Fruit fly (Drosophila melanogaster) whole organism, embryonic: Measurements from ENCODE around the gene CG7879.
A peak's percentile ranks its signal among the peaks of the same experiment; 100 is the strongest.

Source experiments
- Atf6 ChIP-seq: fragments of 200-800 bp; sonication (Bioruptor generic); IDR thresholded peaks from 2 replicates; pipeline ENCODE4 v1.3.6; 2022; ENCODE audit warnings: missing biosample characterization, missing genetic modification characterization
- CG1024 ChIP-seq: fragments of 200-800 bp; sonication (Bioruptor generic); IDR thresholded peaks from 2 replicates; pipeline ENCODE4 v1.3.6; 2022; ENCODE audit warnings: missing biosample characterization, missing genetic modification characterization
- CG10462 ChIP-seq: fragments of 200-800 bp; sonication (Bioruptor generic); optimal IDR thresholded peaks from 2 replicates; lab custom pipeline; 2016; ENCODE audit warnings: missing biosample characterization, missing genetic modification characterization
- CG11093 ChIP-seq: fragments of 200-800 bp; sonication (Bioruptor generic); IDR thresholded peaks from 3 replicates; pipeline ENCODE4 v1.3.6; 2022; ENCODE audit warnings: missing biosample characterization, missing genetic modification characterization
- CG12769 ChIP-seq: fragments of 200-800 bp; sonication (Bioruptor generic); optimal IDR thresholded peaks from 2 replicates; lab custom pipeline; 2019; ENCODE audit warnings: missing biosample characterization, mild to moderate bottlenecking, missing genetic modification characterization, moderate library complexity
- CG12942 ChIP-seq: fragments of 200-800 bp; sonication (Bioruptor generic); optimal IDR thresholded peaks from 3 replicates; lab custom pipeline; 2016; ENCODE audit warnings: missing biosample characterization, missing genetic modification characterization
- CG13775 ChIP-seq: fragments of 200-800 bp; sonication (Bioruptor generic); optimal IDR thresholded peaks from 3 replicates; lab custom pipeline; 2017; ENCODE audit warnings: missing biosample characterization, mild to moderate bottlenecking, missing genetic modification characterization
- CG14710 ChIP-seq: fragments of 200-800 bp; sonication (Bioruptor generic); optimal IDR thresholded peaks from 3 replicates; lab custom pipeline; 2019; ENCODE audit warnings: missing biosample characterization, mild to moderate bottlenecking, missing genetic modification characterization, moderate library complexity
- CG15479 ChIP-seq: fragments of 200-800 bp; sonication (Bioruptor generic); optimal IDR thresholded peaks from 3 replicates; lab custom pipeline; 2019; ENCODE audit warnings: missing biosample characterization, mild to moderate bottlenecking, missing genetic modification characterization, moderate library complexity
- CG15514 ChIP-seq: fragments of 200-800 bp; sonication (Bioruptor generic); optimal IDR thresholded peaks from 3 replicates; lab custom pipeline; 2017; ENCODE audit warnings: missing biosample characterization, missing genetic modification characterization, mild to moderate bottlenecking, moderate library complexity, missing genetic modification reagents
- CG15696 ChIP-seq: fragments of 200-800 bp; sonication (Bioruptor generic); optimal IDR thresholded peaks from 2 replicates; lab custom pipeline; 2019; ENCODE audit warnings: missing biosample characterization, mild to moderate bottlenecking, missing genetic modification characterization, moderate library complexity
- CG17568 ChIP-seq: fragments of 200-800 bp; sonication (Bioruptor generic); optimal IDR thresholded peaks from 2 replicates; lab custom pipeline; 2018; ENCODE audit warnings: missing biosample characterization, mild to moderate bottlenecking, missing genetic modification characterization, moderate library complexity
- CG17802 ChIP-seq: fragments of 200-800 bp; sonication (Bioruptor generic); optimal IDR thresholded peaks from 2 replicates; lab custom pipeline; 2018; ENCODE audit warnings: missing biosample characterization, mild to moderate bottlenecking, missing genetic modification characterization, moderate library complexity
- CG18599 ChIP-seq: fragments of 200-800 bp; sonication (Bioruptor generic); optimal IDR thresholded peaks from 3 replicates; lab custom pipeline; 2017; ENCODE audit warnings: missing biosample characterization, missing genetic modification characterization, mild to moderate bottlenecking, moderate library complexity, missing genetic modification reagents
- CG2875 ChIP-seq: fragments of 200-800 bp; sonication (Bioruptor generic); optimal IDR thresholded peaks from 2 replicates; lab custom pipeline; 2017; ENCODE audit warnings: missing biosample characterization, mild to moderate bottlenecking, missing genetic modification characterization, missing genetic modification reagents
- CG3281 ChIP-seq: fragments of 200-800 bp; sonication (Bioruptor generic); optimal IDR thresholded peaks from 3 replicates; lab custom pipeline; 2017; ENCODE audit warnings: missing biosample characterization, mild to moderate bottlenecking, missing genetic modification characterization
- CG6689 ChIP-seq: fragments of 200-800 bp; sonication (Bioruptor generic); IDR thresholded peaks from 2 replicates; pipeline ENCODE4 v1.3.6; 2022; ENCODE audit warnings: missing biosample characterization, missing genetic modification characterization
- CG8924 ChIP-seq: fragments of 200-800 bp; optimal IDR thresholded peaks from 3 replicates; lab custom pipeline; 2019; ENCODE audit warnings: missing biosample characterization, mild to moderate bottlenecking, missing genetic modification characterization, moderate library complexity
- CG8944 ChIP-seq: fragments of 200-800 bp; sonication (Bioruptor generic); optimal IDR thresholded peaks from 3 replicates; lab custom pipeline; 2016; ENCODE audit warnings: missing biosample characterization, missing genetic modification characterization
- Dll ChIP-seq: fragments of 200-800 bp; sonication (Bioruptor generic); IDR thresholded peaks from 4 replicates; pipeline ENCODE4 v1.3.6; 2022; ENCODE audit warnings: missing biosample characterization, missing genetic modification characterization; ENCODE audit not compliant: partially characterized antibody
- Doc3 ChIP-seq: fragments of 200-800 bp; sonication (Bioruptor generic); IDR thresholded peaks from 3 replicates; pipeline ENCODE4 v1.3.6; 2022; ENCODE audit warnings: missing biosample characterization, missing genetic modification characterization; ENCODE audit not compliant: partially characterized antibody
- Fer3 ChIP-seq: fragments of 200-800 bp; sonication (Bioruptor generic); optimal IDR thresholded peaks from 2 replicates; lab custom pipeline; 2018; ENCODE audit warnings: missing biosample characterization, mild to moderate bottlenecking, missing genetic modification characterization, moderate library complexity
- HmgD ChIP-seq: fragments of 200-800 bp; sonication (Bioruptor generic); optimal IDR thresholded peaks from 3 replicates; lab custom pipeline; 2016; ENCODE audit warnings: missing biosample characterization, missing genetic modification characterization
- Hmx ChIP-seq: fragments of 200-800 bp; sonication (Bioruptor generic); optimal IDR thresholded peaks from 2 replicates; lab custom pipeline; 2016; ENCODE audit warnings: missing biosample characterization, missing genetic modification characterization
- Jarid2 ChIP-seq: fragments of 200-800 bp; sonication (Bioruptor generic); optimal IDR thresholded peaks from 3 replicates; lab custom pipeline; 2017; ENCODE audit warnings: mild to moderate bottlenecking, missing biosample characterization, missing genetic modification reagents, missing genetic modification characterization
- Oli ChIP-seq: fragments of 200-800 bp; sonication (Bioruptor generic); optimal IDR thresholded peaks from 2 replicates; lab custom pipeline; 2018; ENCODE audit warnings: missing biosample characterization, mild to moderate bottlenecking, missing genetic modification characterization, moderate library complexity
- Sox102F ChIP-seq: fragments of 200-800 bp; sonication (Bioruptor generic); optimal IDR thresholded peaks from 2 replicates; lab custom pipeline; 2018; ENCODE audit warnings: missing biosample characterization, mild to moderate bottlenecking, missing genetic modification characterization, moderate library complexity
- Ssrp ChIP-seq: fragments of 200-800 bp; sonication (Bioruptor generic); optimal IDR thresholded peaks from 2 replicates; lab custom pipeline; 2018; ENCODE audit warnings: missing biosample characterization, mild to moderate bottlenecking, missing genetic modification characterization, moderate library complexity
- Taf1 ChIP-seq: fragments of 200-800 bp; sonication (Bioruptor generic); IDR thresholded peaks from 2 replicates; pipeline ENCODE4 v1.3.6; 2022; ENCODE audit warnings: missing biosample characterization, missing genetic modification characterization
- amos ChIP-seq: fragments of 200-800 bp; sonication (Bioruptor generic); IDR thresholded peaks from 2 replicates; pipeline ENCODE4 v1.3.6; 2022; ENCODE audit warnings: missing biosample characterization, missing genetic modification characterization; ENCODE audit not compliant: partially characterized antibody
- ap ChIP-seq: fragments of 200-800 bp; sonication (Bioruptor generic); IDR thresholded peaks from 2 replicates; pipeline ENCODE4 v1.3.6; 2022; ENCODE audit warnings: missing biosample characterization, missing genetic modification characterization
- bsh ChIP-seq, 2 experiments: fragments of 200-800 bp; sonication (Bioruptor generic); optimal IDR thresholded peaks; 2 replicates each; lab custom pipeline; 2017 to 2018; ENCODE audit warnings: mild to moderate bottlenecking in 2 of 2, missing biosample characterization in 2 of 2, missing genetic modification characterization in 2 of 2, moderate library complexity in 1 of 2
- cato ChIP-seq: fragments of 200-800 bp; sonication (Bioruptor generic); optimal IDR thresholded peaks from 2 replicates; lab custom pipeline; 2016; ENCODE audit warnings: missing biosample characterization, missing genetic modification characterization, borderline replicate concordance
- cg ChIP-seq: fragments of 200-800 bp; sonication (Bioruptor generic); optimal IDR thresholded peaks from 3 replicates; lab custom pipeline; 2019; ENCODE audit warnings: missing biosample characterization, mild to moderate bottlenecking, missing genetic modification characterization, moderate library complexity
- crp ChIP-seq, 2 experiments: fragments of 200-800 bp; sonication (Bioruptor generic); optimal IDR thresholded peaks; 2 replicates in 1 of 2; 3 replicates in 1 of 2; lab custom pipeline; 2017; ENCODE audit warnings: missing biosample characterization in 2 of 2, missing genetic modification characterization in 2 of 2, mild to moderate bottlenecking in 1 of 2, moderate library complexity in 1 of 2
- dmrt99B ChIP-seq: fragments of 200-800 bp; sonication (Bioruptor generic); optimal IDR thresholded peaks from 2 replicates; lab custom pipeline; 2018; ENCODE audit warnings: missing biosample characterization, mild to moderate bottlenecking, missing genetic modification characterization, moderate library complexity
- gro ChIP-seq: fragments of 200-800 bp; sonication (Bioruptor generic); optimal IDR thresholded peaks from 2 replicates; lab custom pipeline; 2016; ENCODE audit warnings: missing biosample characterization, missing genetic modification characterization
- her ChIP-seq: fragments of 200-800 bp; sonication (Bioruptor generic); optimal IDR thresholded peaks from 2 replicates; lab custom pipeline; 2016; ENCODE audit warnings: missing biosample characterization, missing genetic modification characterization
- hkb ChIP-seq, 2 experiments: fragments of 200-800 bp in 1 of 2; fragments of >200 bp in 1 of 2; sonication (Bioruptor generic) in 1 of 2; IDR thresholded peaks in 1 of 2; optimal IDR thresholded peaks in 1 of 2; 2 replicates each; pipeline versions ENCODE4 v1.3.6 to Lab custom; 2017 to 2022; ENCODE audit warnings: missing biosample characterization in 1 of 2, missing genetic modification characterization in 1 of 2
- kay ChIP-seq: fragments of 200-800 bp; sonication (Bioruptor generic); optimal IDR thresholded peaks from 2 replicates; lab custom pipeline; 2016; ENCODE audit warnings: missing biosample characterization, missing genetic modification characterization
- kni ChIP-seq: fragments of 200-800 bp; sonication (Bioruptor generic); optimal IDR thresholded peaks from 3 replicates; lab custom pipeline; 2017; ENCODE audit warnings: mild to moderate bottlenecking, missing biosample characterization, missing genetic modification reagents, missing genetic modification characterization
- lmd ChIP-seq: fragments of 200-800 bp; sonication (Bioruptor generic); IDR thresholded peaks from 2 replicates; pipeline ENCODE4 v1.3.6; 2022; ENCODE audit warnings: missing biosample characterization, missing genetic modification characterization
- maf-S ChIP-seq: fragments of 200-800 bp; sonication (Bioruptor generic); optimal IDR thresholded peaks from 2 replicates; lab custom pipeline; 2016; ENCODE audit warnings: missing biosample characterization, missing genetic modification characterization
- nmo ChIP-seq: fragments of 200-800 bp; sonication (Bioruptor generic); optimal IDR thresholded peaks from 2 replicates; lab custom pipeline; 2018; ENCODE audit warnings: missing biosample characterization, mild to moderate bottlenecking, missing genetic modification characterization, moderate library complexity
- ranshi ChIP-seq: fragments of 200-800 bp; sonication (Bioruptor generic); IDR thresholded peaks from 2 replicates; pipeline ENCODE4 v1.3.6; 2022; ENCODE audit warnings: missing biosample characterization, missing genetic modification characterization
- seq ChIP-seq: fragments of 200-800 bp; sonication (Bioruptor generic); IDR thresholded peaks from 2 replicates; pipeline ENCODE4 v1.3.6; 2022; ENCODE audit warnings: missing biosample characterization, missing genetic modification characterization
- sim ChIP-seq: fragments of 200-800 bp; sonication (Bioruptor generic); IDR thresholded peaks from 2 replicates; pipeline ENCODE4 v1.3.6; 2022; ENCODE audit warnings: missing biosample characterization, missing genetic modification characterization
- stc ChIP-seq: fragments of 200-800 bp; sonication (Bioruptor generic); IDR thresholded peaks from 2 replicates; pipeline ENCODE4 v1.3.6; 2022; ENCODE audit warnings: missing biosample characterization, missing genetic modification characterization
- toy ChIP-seq: fragments of 200-800 bp; sonication (Bioruptor generic); IDR thresholded peaks from 2 replicates; pipeline ENCODE4 v1.3.6; 2022; ENCODE audit warnings: missing biosample characterization, missing genetic modification characterization

Gene CG7879

dm6 chr3L:1549148-1549547, 19.3 kb downstream of the CG7879 start (continued):
- TF ChIP-seq Jarid2 (peak; percentile 3), sim (GFP tag; lab: Robert Waterston, UW) (no peak), Doc3 (no peak), Hmx (GFP tag; lab: Kevin White, UChicago) (no peak), CG15514 (GFP tag; lab: Kevin White, UChicago) (no peak), Oli (tag; lab: Kevin White, UChicago) (peak; percentile 39), hkb (optimal IDR thresholded peaks at IDR 0.05; lab: Kevin White, UChicago) (no peak), hkb (GFP tag; IDR thresholded peaks at IDR 0.05; lab: Robert Waterston, UW) (peak; percentile 38; the same call in 1 of the 2 replicates), cato (GFP tag; lab: Kevin White, UChicago) (peak; percentile 33), bsh (GFP tag; optimal IDR thresholded peaks at IDR 0.05; lab: Kevin White, UChicago) (no peak), CG3281 (GFP tag; lab: Kevin White, UChicago) (peak; percentile 6), CG15479 (GFP tag; lab: Kevin White, UChicago) (no peak), Atf6 (GFP tag; lab: Robert Waterston, UW) (peak; percentile 59), CG18599 (peak; percentile 11), ap (no peak), CG10462 (GFP tag; lab: Kevin White, UChicago) (no peak), her (GFP tag; lab: Kevin White, UChicago) (no peak), nmo (peak; percentile 13), ranshi (GFP tag; lab: Robert Waterston, UW) (peak; percentile 36; the same call in 1 of the 2 replicates), gro (GFP tag; lab: Kevin White, UChicago) (no peak), CG2875 (GFP tag; lab: Kevin White, UChicago) (peak; percentile 33), cg (GFP tag; lab: Kevin White, UChicago) (no peak), lmd (GFP tag; lab: Robert Waterston, UW) (peak; percentile 23; the same call in 1 of the 2 replicates), amos (GFP tag; lab: Robert Waterston, UW) (no peak), CG12769 (tag; lab: Kevin White, UChicago) (peak; percentile 81), Ssrp (tag; lab: Kevin White, UChicago) (peak; percentile 35), stc (GFP tag; lab: Robert Waterston, UW) (peak; percentile 30; the same call in 1 of the 2 replicates), seq (0 out of 2 replicates have a peak, but pooled peaks have one; percentile 33), toy (GFP tag; lab: Robert Waterston, UW) (no peak), CG6689 (0 out of 2 replicates have a peak, but pooled peaks have one; percentile 20), CG17568 (no peak), Dll (GFP tag; lab: Robert Waterston, UW) (no peak), CG1024 (GFP tag; lab: Robert Waterston, UW) (peak; percentile 17; the same call in 1 of the 2 replicates), kay (GFP tag; lab: Kevin White, UChicago) (peak; percentile 19), Taf1 (0 out of 2 replicates have a peak, but pooled peaks have one; percentile 8), CG15696 (tag; lab: Kevin White, UChicago) (peak; percentile 50), kni (GFP tag; lab: Kevin White, UChicago) (peak; percentile 68), CG8924 (tag; lab: Kevin White, UChicago) (no peak), Sox102F (GFP tag; lab: Kevin White, UChicago) (peak; percentile 49), CG17802 (tag; lab: Kevin White, UChicago) (no peak), Fer3 (tag; lab: Kevin White, UChicago) (peak; percentile 33), dmrt99B (tag; lab: Kevin White, UChicago) (peak; percentile 39), HmgD (GFP tag; lab: Kevin White, UChicago) (no peak), CG14710 (tag; lab: Kevin White, UChicago) (no peak), CG8944 (no peak), CG12942 (GFP tag; lab: Kevin White, UChicago) (no peak), CG11093 (no peak), crp (GFP tag; optimal IDR thresholded peaks at IDR 0.05; lab: Kevin White, UChicago) (peak in 1 of 2 experiments; percentile 54), CG13775 (peak; percentile 42), maf-S (GFP tag; lab: Kevin White, UChicago) (no peak)
